Fruit fly (Drosophila melanogaster) whole organism, embryonic: ENCODE results near the gene Oseg1.

Experiments used
- Adf1 ChIP-seq: fragments of 200-800 bp; sonication (Bioruptor generic); IDR thresholded peaks from 2 replicates; pipeline ENCODE4 v1.3.6; 2022; ENCODE audit warnings: missing biosample characterization, missing genetic modification characterization
- Asciz ChIP-seq: fragments of 200-800 bp; sonication (Bioruptor generic); optimal IDR thresholded peaks from 2 replicates; lab custom pipeline; 2017; ENCODE audit warnings: missing biosample characterization, mild to moderate bottlenecking, missing genetic modification characterization, missing genetic modification reagents
- CG1024 ChIP-seq: fragments of 200-800 bp; sonication (Bioruptor generic); IDR thresholded peaks from 2 replicates; pipeline ENCODE4 v1.3.6; 2022; ENCODE audit warnings: missing biosample characterization, missing genetic modification characterization
- CG10274 ChIP-seq: fragments of 200-800 bp; sonication (Bioruptor generic); optimal IDR thresholded peaks from 3 replicates; lab custom pipeline; 2017; ENCODE audit warnings: missing biosample characterization, mild to moderate bottlenecking, missing genetic modification characterization
- CG11560 ChIP-seq: fragments of 200-800 bp; sonication (Bioruptor generic); IDR thresholded peaks from 3 replicates; pipeline ENCODE4 v1.3.6; 2022; ENCODE audit warnings: missing biosample characterization, missing genetic modification characterization
- CG12236 ChIP-seq: fragments of 200-800 bp; sonication (Bioruptor generic); optimal IDR thresholded peaks from 2 replicates; lab custom pipeline; 2016; ENCODE audit warnings: missing biosample characterization, missing genetic modification characterization
- CG12769 ChIP-seq: fragments of 200-800 bp; sonication (Bioruptor generic); optimal IDR thresholded peaks from 2 replicates; lab custom pipeline; 2019; ENCODE audit warnings: missing biosample characterization, mild to moderate bottlenecking, missing genetic modification characterization, moderate library complexity
- CG12942 ChIP-seq: fragments of 200-800 bp; sonication (Bioruptor generic); optimal IDR thresholded peaks from 3 replicates; lab custom pipeline; 2016; ENCODE audit warnings: missing biosample characterization, missing genetic modification characterization
- CG13624 ChIP-seq: fragments of 200-800 bp; sonication (Bioruptor generic); optimal IDR thresholded peaks from 2 replicates; lab custom pipeline; 2016; ENCODE audit warnings: missing biosample characterization, missing genetic modification characterization
- CG13894 ChIP-seq: fragments of 200-800 bp; sonication (Bioruptor generic); optimal IDR thresholded peaks from 3 replicates; lab custom pipeline; 2018; ENCODE audit warnings: missing biosample characterization, mild to moderate bottlenecking, missing genetic modification characterization, moderate library complexity
- CG14667 ChIP-seq: fragments of 200-800 bp; sonication (Bioruptor generic); IDR thresholded peaks from 2 replicates; pipeline ENCODE4 v1.3.6; 2022; ENCODE audit warnings: missing biosample characterization, missing genetic modification characterization
- CG15479 ChIP-seq: fragments of 200-800 bp; sonication (Bioruptor generic); optimal IDR thresholded peaks from 3 replicates; lab custom pipeline; 2019; ENCODE audit warnings: missing biosample characterization, mild to moderate bottlenecking, missing genetic modification characterization, moderate library complexity
- CG15514 ChIP-seq: fragments of 200-800 bp; sonication (Bioruptor generic); optimal IDR thresholded peaks from 3 replicates; lab custom pipeline; 2017; ENCODE audit warnings: missing biosample characterization, missing genetic modification characterization, mild to moderate bottlenecking, moderate library complexity, missing genetic modification reagents
- CG1647 ChIP-seq: fragments of 200-800 bp; sonication (Bioruptor generic); optimal IDR thresholded peaks from 3 replicates; lab custom pipeline; 2016; ENCODE audit warnings: missing biosample characterization, missing genetic modification characterization
- CG16779 ChIP-seq: fragments of 200-800 bp; sonication (Bioruptor generic); IDR thresholded peaks from 2 replicates; pipeline ENCODE4 v1.3.6; 2022; ENCODE audit warnings: missing biosample characterization, missing genetic modification characterization
- CG2199 ChIP-seq: fragments of 200-800 bp; sonication (Bioruptor generic); IDR thresholded peaks from 3 replicates; pipeline ENCODE4 v1.3.6; 2022; ENCODE audit warnings: missing biosample characterization, missing genetic modification characterization
- CG30020 ChIP-seq: fragments of 200-800 bp; optimal IDR thresholded peaks from 2 replicates; lab custom pipeline; 2019; ENCODE audit warnings: missing biosample characterization, mild to moderate bottlenecking, missing genetic modification characterization, moderate library complexity
- CG31224 ChIP-seq: fragments of 200-800 bp; sonication (Bioruptor generic); IDR thresholded peaks from 2 replicates; pipeline ENCODE4 v1.3.6; 2022; ENCODE audit warnings: missing biosample characterization, missing genetic modification characterization
- CG4820 ChIP-seq: fragments of 200-800 bp; sonication (Bioruptor generic); optimal IDR thresholded peaks from 3 replicates; lab custom pipeline; 2016; ENCODE audit warnings: missing biosample characterization, missing genetic modification characterization
- CG8281 ChIP-seq: fragments of 200-800 bp; sonication (Bioruptor generic); optimal IDR thresholded peaks from 2 replicates; lab custom pipeline; 2018; ENCODE audit warnings: missing biosample characterization, mild to moderate bottlenecking, missing genetic modification characterization, moderate library complexity
- CG8290 ChIP-seq, 3 experiments: fragments of 200-800 bp; sonication (Bioruptor generic); optimal IDR thresholded peaks; 2 replicates each; lab custom pipeline; 2016 to 2019; ENCODE audit warnings: missing biosample characterization in 3 of 3, missing genetic modification characterization in 3 of 3, mild to moderate bottlenecking in 2 of 3, moderate library complexity in 1 of 3
- CG8388 ChIP-seq: fragments of 200-800 bp; sonication (Bioruptor generic); optimal IDR thresholded peaks from 2 replicates; lab custom pipeline; 2019; ENCODE audit warnings: missing biosample characterization, mild to moderate bottlenecking, missing genetic modification characterization, moderate library complexity
- CrebB ChIP-seq: fragments of 200-800 bp; sonication (Bioruptor generic); optimal IDR thresholded peaks from 3 replicates; lab custom pipeline; 2018; ENCODE audit warnings: missing biosample characterization, mild to moderate bottlenecking, missing genetic modification characterization
- Dad ChIP-seq: fragments of 200-800 bp; sonication (Bioruptor generic); optimal IDR thresholded peaks from 3 replicates; lab custom pipeline; 2016; ENCODE audit warnings: missing biosample characterization, missing genetic modification characterization
- Dek ChIP-seq: fragments of 200-800 bp; sonication (Bioruptor generic); optimal IDR thresholded peaks from 3 replicates; lab custom pipeline; 2019; ENCODE audit warnings: missing biosample characterization, mild to moderate bottlenecking, missing genetic modification characterization, moderate library complexity
- Dfd ChIP-seq, 2 experiments: fragments of >200 bp; optimal IDR thresholded peaks; 2 replicates each; lab custom pipeline; 2017; ENCODE audit warnings: missing biosample characterization in 2 of 2, missing genetic modification characterization in 2 of 2
- E2f1 ChIP-seq: fragments of 200-800 bp; sonication (Bioruptor generic); IDR thresholded peaks from 2 replicates; pipeline ENCODE4 v1.3.6; 2022; ENCODE audit warnings: missing biosample characterization, missing genetic modification characterization
- H15 ChIP-seq: fragments of 200-800 bp; sonication (Bioruptor generic); IDR thresholded peaks from 3 replicates; pipeline ENCODE4 v1.3.6; 2022; ENCODE audit warnings: missing biosample characterization, missing genetic modification characterization
- Lhr ChIP-seq: fragments of 200-800 bp; sonication (Bioruptor generic); optimal IDR thresholded peaks from 3 replicates; lab custom pipeline; 2017; ENCODE audit warnings: mild to moderate bottlenecking, missing biosample characterization, missing genetic modification reagents, missing genetic modification characterization
- MBD-R2 ChIP-seq: fragments of 200-800 bp; sonication (Bioruptor generic); IDR thresholded peaks from 2 replicates; pipeline ENCODE4 v1.3.6; 2022; ENCODE audit warnings: missing biosample characterization, missing genetic modification characterization
- Rfx ChIP-seq: fragments of 200-800 bp; sonication (Bioruptor generic); IDR thresholded peaks from 2 replicates; pipeline ENCODE4 v1.3.6; 2022; ENCODE audit warnings: missing biosample characterization, missing genetic modification characterization
- Rx ChIP-seq: fragments of 200-800 bp; sonication (Bioruptor generic); IDR thresholded peaks from 2 replicates; pipeline ENCODE4 v1.3.6; 2022; ENCODE audit warnings: missing biosample characterization, missing genetic modification characterization
- Sox102F ChIP-seq: fragments of 200-800 bp; sonication (Bioruptor generic); optimal IDR thresholded peaks from 2 replicates; lab custom pipeline; 2018; ENCODE audit warnings: missing biosample characterization, mild to moderate bottlenecking, missing genetic modification characterization, moderate library complexity
- Stat92E ChIP-seq, 3 experiments: fragments of >200 bp in 2 of 3; fragments of 200-800 bp in 1 of 3; sonication (Bioruptor generic) in 1 of 3; optimal IDR thresholded peaks; 2 replicates each; lab custom pipeline; 2017 to 2019; ENCODE audit warnings: missing biosample characterization in 3 of 3, missing genetic modification characterization in 3 of 3, mild to moderate bottlenecking in 1 of 3, moderate library complexity in 1 of 3
- TFAM ChIP-seq: fragments of 200-800 bp; sonication (Bioruptor generic); optimal IDR thresholded peaks from 2 replicates; lab custom pipeline; 2017; ENCODE audit warnings: missing biosample characterization, missing genetic modification characterization, inconsistent platforms
- bcd ChIP-seq: fragments of 200-800 bp; sonication (Bioruptor generic); optimal IDR thresholded peaks from 2 replicates; lab custom pipeline; 2017; ENCODE audit warnings: missing biosample characterization, mild to moderate bottlenecking, missing genetic modification characterization
- cg ChIP-seq: fragments of 200-800 bp; sonication (Bioruptor generic); optimal IDR thresholded peaks from 3 replicates; lab custom pipeline; 2019; ENCODE audit warnings: missing biosample characterization, mild to moderate bottlenecking, missing genetic modification characterization, moderate library complexity
- esg ChIP-seq: fragments of 200-800 bp; sonication (Bioruptor generic); conservative IDR thresholded peaks from 2 replicates; pipeline ENCODE4 v1.3.6; 2022; ENCODE audit warnings: missing biosample characterization, missing genetic modification characterization
- exex ChIP-seq: fragments of 200-800 bp; sonication (Bioruptor generic); optimal IDR thresholded peaks from 4 replicates; lab custom pipeline; 2018; ENCODE audit warnings: missing biosample characterization, mild to moderate bottlenecking, missing genetic modification characterization, moderate library complexity
- grn ChIP-seq: fragments of 200-800 bp; sonication (Bioruptor generic); optimal IDR thresholded peaks from 3 replicates; lab custom pipeline; 2017; ENCODE audit warnings: missing biosample characterization, missing genetic modification characterization
- klu ChIP-seq: fragments of 200-800 bp; sonication (Bioruptor generic); IDR thresholded peaks from 2 replicates; pipeline ENCODE4 v1.3.6; 2022; ENCODE audit warnings: missing biosample characterization, missing genetic modification characterization
- lov ChIP-seq, 2 experiments: fragments of 200-800 bp in 1 of 2; fragments of >200 bp in 1 of 2; sonication (Bioruptor generic) in 1 of 2; IDR thresholded peaks in 1 of 2; optimal IDR thresholded peaks in 1 of 2; 2 replicates in 1 of 2; 3 replicates in 1 of 2; pipeline versions ENCODE4 v1.3.6 to Lab custom; 2017 to 2022; ENCODE audit warnings: missing biosample characterization in 1 of 2, missing genetic modification characterization in 1 of 2
- pan ChIP-seq, 4 experiments: fragments of >200 bp in 3 of 4; fragments of 200-800 bp in 1 of 4; sonication (Bioruptor generic) in 1 of 4; optimal IDR thresholded peaks in 3 of 4; IDR thresholded peaks in 1 of 4; 2 replicates each; pipeline versions ENCODE4 v1.3.6 to Lab custom; 2017 to 2022; ENCODE audit warnings: missing biosample characterization in 2 of 4, missing genetic modification characterization in 2 of 4, mixed read lengths in 1 of 4
- peb ChIP-seq: fragments of 200-800 bp; sonication (Bioruptor generic); IDR thresholded peaks from 2 replicates; pipeline ENCODE4 v1.3.6; 2022; ENCODE audit warnings: missing biosample characterization, missing genetic modification characterization
- pum ChIP-seq: fragments of 200-800 bp; sonication (Bioruptor generic); optimal IDR thresholded peaks from 2 replicates; lab custom pipeline; 2016; ENCODE audit warnings: missing biosample characterization, missing genetic modification characterization
- schlank ChIP-seq: fragments of 200-800 bp; sonication (Bioruptor generic); optimal IDR thresholded peaks from 2 replicates; lab custom pipeline; 2018; ENCODE audit warnings: missing biosample characterization, mild to moderate bottlenecking, missing genetic modification characterization
- sr ChIP-seq: fragments of 200-800 bp; sonication (Bioruptor generic); IDR thresholded peaks from 3 replicates; pipeline ENCODE4 v1.3.6; 2022; ENCODE audit warnings: missing biosample characterization, missing genetic modification characterization
- tll ChIP-seq, 2 experiments: fragments of 200-800 bp in 1 of 2; fragments of >200 bp in 1 of 2; sonication (Bioruptor generic) in 1 of 2; optimal IDR thresholded peaks; 2 replicates each; lab custom pipeline; 2017 to 2019; ENCODE audit warnings: missing biosample characterization in 2 of 2, missing genetic modification characterization in 2 of 2, mild to moderate bottlenecking in 1 of 2, moderate library complexity in 1 of 2

Oseg1 gene

DNA sequence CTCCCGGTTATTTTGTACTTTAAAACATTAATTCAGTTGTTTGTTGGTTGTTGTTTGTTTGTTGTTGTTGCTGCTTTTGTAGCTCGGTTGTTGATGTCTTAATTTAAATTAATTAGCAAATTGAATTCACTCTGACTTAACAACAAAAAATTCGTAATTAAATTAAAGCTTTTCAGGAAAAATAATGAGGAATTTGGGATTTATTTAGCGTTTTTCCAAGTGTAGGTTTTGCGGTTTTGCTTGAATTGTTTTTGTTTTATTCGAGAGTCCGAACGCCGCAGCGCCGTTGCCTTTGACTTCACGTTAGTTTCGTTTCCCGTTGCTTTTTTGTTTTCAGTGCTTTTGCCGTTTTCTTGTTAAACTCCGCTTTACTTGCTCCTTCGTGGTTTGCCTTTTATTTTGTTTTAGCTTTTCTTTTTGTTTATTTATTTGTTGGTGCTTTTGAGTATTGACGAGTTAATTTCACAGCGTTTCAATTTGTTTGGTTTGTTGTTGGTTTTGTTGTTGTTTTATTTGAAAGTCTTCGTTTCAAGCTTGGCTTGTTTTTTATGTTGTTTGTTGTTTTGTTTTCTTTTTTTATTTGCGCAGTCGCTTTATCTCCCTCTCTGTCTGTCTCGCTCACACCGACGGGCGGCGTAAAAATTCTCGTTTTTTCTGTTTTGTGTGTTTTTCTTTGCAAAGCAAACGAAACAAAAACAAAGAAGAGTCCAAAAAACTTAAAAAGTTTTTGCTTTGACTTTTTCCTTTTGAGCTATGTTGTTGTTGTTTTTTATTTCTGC lies 28.3 kb upstream of the Oseg1 start (continued):
- TF ChIP-seq CG15514 (GFP tag; lab: Kevin White, UChicago): no peak
- TF ChIP-seq CG8388: peak; percentile 28
- no peak for TF ChIP-seq tll (GFP tag; optimal IDR thresholded peaks at IDR 0.05; lab: Kevin White, UChicago)
- no peak for TF ChIP-seq CG30020 (tag; lab: Kevin White, UChicago)
- no peak for TF ChIP-seq CG16779
- TF ChIP-seq TFAM (GFP tag; lab: Kevin White, UChicago): no peak
- no peak for TF ChIP-seq CG15479
- TF ChIP-seq CG12769: no peak
- no peak for TF ChIP-seq Lhr (GFP tag; lab: Kevin White, UChicago)
- no peak for TF ChIP-seq CG12236 (GFP tag; lab: Kevin White, UChicago)
- TF ChIP-seq pum (GFP tag; lab: Kevin White, UChicago): peak; percentile 33
- TF ChIP-seq Rx (GFP tag; lab: Robert Waterston, UW): no peak
- no peak for TF ChIP-seq CG11560 (tag; lab: Robert Waterston, UW)
- no peak; the same call in 1 of the 2 replicates for TF ChIP-seq Rfx
- TF ChIP-seq grn (GFP tag; lab: Kevin White, UChicago): no peak
- TF ChIP-seq Stat92E (GFP tag; optimal IDR thresholded peaks at IDR 0.05; lab: Kevin White, UChicago): no peak
- TF ChIP-seq pan (optimal IDR thresholded peaks at IDR 0.05; lab: Kevin White, UChicago): no peak
- TF ChIP-seq pan (GFP tag; optimal IDR thresholded peaks at IDR 0.05 in 1 of 2, IDR thresholded peaks at IDR 0.05 in 1 of 2): peak in 1 of 2 experiments; percentile 34
- TF ChIP-seq Dad (GFP tag; lab: Kevin White, UChicago): peak; percentile 31
- no peak for TF ChIP-seq CG8281 (tag; lab: Kevin White, UChicago)
- TF ChIP-seq schlank: no peak
- TF ChIP-seq sr (GFP tag; lab: Robert Waterston, UW): no peak
- no peak for TF ChIP-seq CG13894 (tag; lab: Kevin White, UChicago)
- TF ChIP-seq Dek (tag; lab: Kevin White, UChicago): no peak
- no peak for TF ChIP-seq MBD-R2
- TF ChIP-seq exex: no peak
- no peak for TF ChIP-seq Adf1 (GFP tag; lab: Robert Waterston, UW)
- no peak for TF ChIP-seq CG1647 (GFP tag; lab: Kevin White, UChicago)
- no peak for TF ChIP-seq bcd (GFP tag; lab: Kevin White, UChicago)
- peak; percentile 53 for TF ChIP-seq CG13624 (GFP tag; lab: Kevin White, UChicago)
- TF ChIP-seq CG4820 (GFP tag; lab: Kevin White, UChicago): no peak
- no peak for TF ChIP-seq klu
- no peak for TF ChIP-seq CG1024 (GFP tag; lab: Robert Waterston, UW)
- no peak; the same call in 1 of the 2 replicates for TF ChIP-seq E2f1 (GFP tag; lab: Robert Waterston, UW)
- TF ChIP-seq CG31224 (GFP tag; lab: Robert Waterston, UW): no peak; the same call in 1 of the 2 replicates
- no peak for TF ChIP-seq Sox102F (GFP tag; lab: Kevin White, UChicago)
- no peak for TF ChIP-seq esg (GFP tag; lab: Robert Waterston, UW)
- TF ChIP-seq lov (optimal IDR thresholded peaks at IDR 0.05; lab: Kevin White, UChicago): no peak
- no peak for TF ChIP-seq lov (GFP tag; IDR thresholded peaks at IDR 0.05; lab: Robert Waterston, UW)
- no peak for TF ChIP-seq CG10274
- no peak for TF ChIP-seq Dfd (GFP tag; optimal IDR thresholded peaks at IDR 0.05; lab: Kevin White, UChicago)
- no peak for TF ChIP-seq CG14667 (GFP tag; lab: Robert Waterston, UW)
- no peak for TF ChIP-seq CG8290 (GFP tag; optimal IDR thresholded peaks at IDR 0.05; lab: Kevin White, UChicago)
- TF ChIP-seq CG8290 (tag; optimal IDR thresholded peaks at IDR 0.05; lab: Kevin White, UChicago): no peak
- TF ChIP-seq CG12942 (GFP tag; lab: Kevin White, UChicago): peak; percentile 13
- TF ChIP-seq CG2199 (GFP tag; lab: Robert Waterston, UW): no peak
- TF ChIP-seq cg (GFP tag; lab: Kevin White, UChicago): no peak
- no peak for TF ChIP-seq H15 (GFP tag; lab: Robert Waterston, UW)
- TF ChIP-seq peb (GFP tag; lab: Robert Waterston, UW): no peak
- TF ChIP-seq CrebB (tag; lab: Kevin White, UChicago): no peak
- no peak for TF ChIP-seq Asciz (GFP tag; lab: Kevin White, UChicago)
